Fruit fly (Drosophila melanogaster) whole organism, embryonic: ENCODE data around the gene BCL7-like.

Source experiments
- Aef1 ChIP-seq: fragments of 200-800 bp; sonication (Bioruptor generic); IDR thresholded peaks from 3 replicates; pipeline ENCODE4 v1.3.6; 2022; ENCODE audit warnings: missing biosample characterization, missing genetic modification characterization
- Antp ChIP-seq: fragments of 200-800 bp; sonication (Bioruptor generic); optimal IDR thresholded peaks from 3 replicates; lab custom pipeline; 2016; ENCODE audit warnings: missing biosample characterization, missing genetic modification characterization
- CG10209 ChIP-seq: fragments of 200-800 bp; sonication (Bioruptor generic); optimal IDR thresholded peaks from 3 replicates; lab custom pipeline; 2017; ENCODE audit warnings: missing biosample characterization, mild to moderate bottlenecking, missing genetic modification characterization, missing genetic modification reagents
- CG10267 ChIP-seq: fragments of 200-800 bp; sonication (Bioruptor generic); optimal IDR thresholded peaks from 2 replicates; lab custom pipeline; 2018; ENCODE audit warnings: missing biosample characterization, mild to moderate bottlenecking, missing genetic modification characterization, moderate library complexity
- CG10366 ChIP-seq: fragments of 200-800 bp; sonication (Bioruptor generic); IDR thresholded peaks from 2 replicates; pipeline ENCODE4 v1.3.6; 2022; ENCODE audit warnings: missing biosample characterization, missing genetic modification characterization
- CG15601 ChIP-seq: fragments of 200-800 bp; sonication (Bioruptor generic); optimal IDR thresholded peaks from 3 replicates; lab custom pipeline; 2019; ENCODE audit warnings: missing biosample characterization, mild to moderate bottlenecking, missing genetic modification characterization, moderate library complexity
- CG15696 ChIP-seq: fragments of 200-800 bp; sonication (Bioruptor generic); optimal IDR thresholded peaks from 2 replicates; lab custom pipeline; 2019; ENCODE audit warnings: missing biosample characterization, mild to moderate bottlenecking, missing genetic modification characterization, moderate library complexity
- CG1603 ChIP-seq: fragments of 200-800 bp; sonication (Bioruptor generic); optimal IDR thresholded peaks from 2 replicates; lab custom pipeline; 2019; ENCODE audit warnings: missing biosample characterization, mild to moderate bottlenecking, missing genetic modification characterization, moderate library complexity
- CG18011 ChIP-seq: fragments of 200-800 bp; sonication (Bioruptor generic); optimal IDR thresholded peaks from 2 replicates; lab custom pipeline; 2017; ENCODE audit warnings: missing biosample characterization, missing genetic modification characterization, mild to moderate bottlenecking, moderate library complexity, missing genotype
- CG30431 ChIP-seq: fragments of 200-800 bp; sonication (Bioruptor generic); optimal IDR thresholded peaks from 2 replicates; lab custom pipeline; 2017; ENCODE audit warnings: missing biosample characterization, missing genetic modification characterization
- CG3995 ChIP-seq: fragments of 200-800 bp; sonication (Bioruptor generic); optimal IDR thresholded peaks from 3 replicates; lab custom pipeline; 2016; ENCODE audit warnings: missing biosample characterization, missing genetic modification characterization
- CG4360 ChIP-seq: fragments of 200-800 bp; sonication (Bioruptor generic); IDR thresholded peaks from 2 replicates; pipeline ENCODE4 v1.3.6; 2022; ENCODE audit warnings: missing biosample characterization, missing genetic modification characterization
- CG4730 ChIP-seq: fragments of 200-800 bp; sonication (Bioruptor generic); IDR thresholded peaks from 2 replicates; pipeline ENCODE4 v1.3.6; 2022; ENCODE audit warnings: missing biosample characterization, missing genetic modification characterization
- CG8089 ChIP-seq: fragments of 200-800 bp; sonication (Bioruptor generic); optimal IDR thresholded peaks from 3 replicates; lab custom pipeline; 2016; ENCODE audit warnings: missing biosample characterization, missing genetic modification characterization
- CG9727 ChIP-seq: fragments of 200-800 bp; sonication (Bioruptor generic); optimal IDR thresholded peaks from 3 replicates; lab custom pipeline; 2017; ENCODE audit warnings: missing biosample characterization, mild to moderate bottlenecking, missing genetic modification characterization
- D19A ChIP-seq: fragments of 200-800 bp; optimal IDR thresholded peaks from 3 replicates; lab custom pipeline; 2019; ENCODE audit warnings: missing biosample characterization, mild to moderate bottlenecking, missing genetic modification characterization, moderate library complexity
- Dbx ChIP-seq: fragments of 200-800 bp; sonication (Bioruptor generic); IDR thresholded peaks from 3 replicates; pipeline ENCODE4 v1.3.6; 2022; ENCODE audit warnings: missing biosample characterization, missing genetic modification characterization
- Eip74EF ChIP-seq, 2 experiments: fragments of 200-800 bp in 1 of 2; fragments of >200 bp in 1 of 2; sonication (Bioruptor generic) in 1 of 2; optimal IDR thresholded peaks; 2 replicates each; lab custom pipeline; 2017 to 2019; ENCODE audit warnings: missing biosample characterization in 2 of 2, missing genetic modification characterization in 2 of 2, mild to moderate bottlenecking in 1 of 2, moderate library complexity in 1 of 2
- H2.0 ChIP-seq: fragments of 200-800 bp; sonication (Bioruptor generic); IDR thresholded peaks from 2 replicates; pipeline ENCODE4 v1.3.6; 2022; ENCODE audit warnings: missing biosample characterization, missing genetic modification characterization
- HLH3B ChIP-seq: fragments of 200-800 bp; sonication (Bioruptor generic); IDR thresholded peaks from 2 replicates; pipeline ENCODE4 v1.3.6; 2022; ENCODE audit warnings: missing biosample characterization, missing genetic modification characterization
- HLHmδ ChIP-seq: fragments of 200-800 bp; sonication (Bioruptor generic); optimal IDR thresholded peaks from 2 replicates; lab custom pipeline; 2018; ENCODE audit warnings: missing biosample characterization, mild to moderate bottlenecking, missing genetic modification characterization, moderate library complexity
- Hr3 ChIP-seq: fragments of 200-800 bp; sonication (Bioruptor generic); optimal IDR thresholded peaks from 3 replicates; lab custom pipeline; 2016; ENCODE audit warnings: missing biosample characterization, missing genetic modification characterization
- Med ChIP-seq: fragments of 200-800 bp; sonication (Bioruptor generic); peaks from one replicate; lab custom pipeline; 2016; ENCODE audit warnings: missing biosample characterization, missing genetic modification characterization, mild to moderate bottlenecking, inconsistent platforms, moderate library complexity
- NC2β ChIP-seq: fragments of 200-800 bp; sonication (Bioruptor generic); optimal IDR thresholded peaks from 2 replicates; lab custom pipeline; 2016; ENCODE audit warnings: missing biosample characterization, missing genetic modification characterization
- Vsx1 ChIP-seq: fragments of 200-800 bp; sonication (Bioruptor generic); optimal IDR thresholded peaks from 2 replicates; lab custom pipeline; 2017; ENCODE audit warnings: missing biosample characterization, mild to moderate bottlenecking, missing genetic modification characterization, missing genetic modification reagents
- Xrp1 ChIP-seq: fragments of 200-800 bp; sonication (Bioruptor generic); IDR thresholded peaks from 2 replicates; pipeline ENCODE4 v1.3.6; 2022; ENCODE audit warnings: missing biosample characterization, missing genetic modification characterization
- br ChIP-seq: fragments of >200 bp; optimal IDR thresholded peaks from 2 replicates; lab custom pipeline; 2017
- ci ChIP-seq: fragments of 200-800 bp; sonication (Bioruptor generic); IDR thresholded peaks from 3 replicates; pipeline ENCODE4 v1.3.6; 2022; ENCODE audit warnings: missing biosample characterization, missing genetic modification characterization
- cwo ChIP-seq: fragments of 200-800 bp; sonication (Bioruptor generic); optimal IDR thresholded peaks from 3 replicates; lab custom pipeline; 2017; ENCODE audit warnings: missing biosample characterization, missing genetic modification characterization, mild to moderate bottlenecking, moderate library complexity, missing genetic modification reagents
- da ChIP-seq: fragments of 200-800 bp; sonication (Bioruptor generic); optimal IDR thresholded peaks from 2 replicates; lab custom pipeline; 2016; ENCODE audit warnings: missing biosample characterization, missing genetic modification characterization
- danr ChIP-seq: fragments of 200-800 bp; sonication (Bioruptor generic); IDR thresholded peaks from 2 replicates; pipeline ENCODE4 v1.3.6; 2022; ENCODE audit warnings: missing biosample characterization, missing genetic modification characterization
- exex ChIP-seq: fragments of 200-800 bp; sonication (Bioruptor generic); optimal IDR thresholded peaks from 4 replicates; lab custom pipeline; 2018; ENCODE audit warnings: missing biosample characterization, mild to moderate bottlenecking, missing genetic modification characterization, moderate library complexity
- fd64A ChIP-seq: fragments of 200-800 bp; sonication (Bioruptor generic); optimal IDR thresholded peaks from 3 replicates; lab custom pipeline; 2018; ENCODE audit warnings: missing biosample characterization, mild to moderate bottlenecking, missing genetic modification characterization
- fu2 ChIP-seq: fragments of 200-800 bp; sonication (Bioruptor generic); optimal IDR thresholded peaks from 2 replicates; lab custom pipeline; 2016; ENCODE audit warnings: missing biosample characterization, missing genetic modification characterization
- gce ChIP-seq: fragments of 200-800 bp; sonication (Bioruptor generic); IDR thresholded peaks from 3 replicates; pipeline ENCODE4 v1.3.6; 2022; ENCODE audit warnings: missing biosample characterization, missing genetic modification characterization
- gcm2 ChIP-seq: fragments of 200-800 bp; sonication (Bioruptor generic); optimal IDR thresholded peaks from 2 replicates; lab custom pipeline; 2016; ENCODE audit warnings: missing biosample characterization, missing genetic modification characterization
- gem ChIP-seq: fragments of 200-800 bp; sonication (Bioruptor generic); optimal IDR thresholded peaks from 2 replicates; lab custom pipeline; 2019; ENCODE audit warnings: missing biosample characterization, mild to moderate bottlenecking, missing genetic modification characterization, moderate library complexity
- gsb ChIP-seq: fragments of 200-800 bp; sonication (Bioruptor generic); IDR thresholded peaks from 2 replicates; pipeline ENCODE4 v1.3.6; 2022; ENCODE audit warnings: missing biosample characterization, missing genetic modification characterization
- hth ChIP-seq: fragments of >200 bp; optimal IDR thresholded peaks from 2 replicates; lab custom pipeline; 2017; ENCODE audit warnings: inconsistent platforms
- kay ChIP-seq: fragments of 200-800 bp; sonication (Bioruptor generic); optimal IDR thresholded peaks from 2 replicates; lab custom pipeline; 2016; ENCODE audit warnings: missing biosample characterization, missing genetic modification characterization
- lbe ChIP-seq: fragments of 200-800 bp; sonication (Bioruptor generic); optimal IDR thresholded peaks from 2 replicates; lab custom pipeline; 2016; ENCODE audit warnings: missing biosample characterization, mild to moderate bottlenecking, missing genetic modification characterization
- lilli ChIP-seq: fragments of 200-800 bp; sonication (Bioruptor generic); optimal IDR thresholded peaks from 3 replicates; lab custom pipeline; 2016; ENCODE audit warnings: missing biosample characterization, missing genetic modification characterization
- mam ChIP-seq: fragments of 200-800 bp; sonication (Bioruptor generic); optimal IDR thresholded peaks from 3 replicates; lab custom pipeline; 2016; ENCODE audit warnings: missing biosample characterization, missing genetic modification characterization
- nom ChIP-seq: fragments of 200-800 bp; sonication (Bioruptor generic); optimal IDR thresholded peaks from 2 replicates; lab custom pipeline; 2017; ENCODE audit warnings: missing biosample characterization, missing genetic modification characterization, mild to moderate bottlenecking, moderate library complexity, missing genetic modification reagents
- sd ChIP-seq: fragments of 200-800 bp; sonication (Bioruptor generic); optimal IDR thresholded peaks from 3 replicates; lab custom pipeline; 2018; ENCODE audit warnings: missing biosample characterization, mild to moderate bottlenecking, missing genetic modification characterization, moderate library complexity
- so ChIP-seq: fragments of 200-800 bp; sonication (Bioruptor generic); IDR thresholded peaks from 3 replicates; pipeline ENCODE4 v1.3.6; 2022; ENCODE audit warnings: missing biosample characterization, missing genetic modification characterization
- sob ChIP-seq: fragments of 200-800 bp; sonication (Bioruptor generic); IDR thresholded peaks from 2 replicates; pipeline ENCODE4 v1.3.6; 2022; ENCODE audit warnings: missing biosample characterization, missing genetic modification characterization
- wek ChIP-seq: fragments of 200-800 bp; sonication (Bioruptor generic); optimal IDR thresholded peaks from 3 replicates; lab custom pipeline; 2018; ENCODE audit warnings: missing biosample characterization, mild to moderate bottlenecking, missing genetic modification characterization, moderate library complexity
- zfh2 ChIP-seq: fragments of 200-800 bp; sonication (Bioruptor generic); optimal IDR thresholded peaks from 2 replicates; lab custom pipeline; 2016; ENCODE audit warnings: missing biosample characterization, missing genetic modification characterization

BCL7-like gene

dm6 chrX:9343480-9344477 is 12.7 kb upstream of the BCL7-like start (continued):
- no peak for TF ChIP-seq CG10267 (tag; lab: Kevin White, UChicago)
- peak; percentile 76 for TF ChIP-seq lilli
- TF ChIP-seq Med (GFP tag; lab: Kevin White, UChicago): peak; percentile 97
- TF ChIP-seq CG9727 (GFP tag; lab: Kevin White, UChicago): peak; percentile 31
- TF ChIP-seq CG10209: peak; percentile 59
- no peak for TF ChIP-seq Eip74EF (GFP tag; optimal IDR thresholded peaks at IDR 0.05; lab: Kevin White, UChicago)
- no peak for TF ChIP-seq CG15601
- peak; percentile 76 for TF ChIP-seq ci (GFP tag; lab: Robert Waterston, UW)
- peak; percentile 41 for TF ChIP-seq sob (GFP tag; lab: Robert Waterston, UW)
- peak; percentile 47 for TF ChIP-seq fu2
- peak; percentile 93 for TF ChIP-seq nom (GFP tag; lab: Kevin White, UChicago)
- no peak for TF ChIP-seq Xrp1
- TF ChIP-seq danr (GFP tag; lab: Robert Waterston, UW): peak; percentile 43; the same call in 1 of the 2 replicates
- TF ChIP-seq CG15696 (tag; lab: Kevin White, UChicago): no peak
- peak; percentile 69 for TF ChIP-seq zfh2 (GFP tag; lab: Kevin White, UChicago)
- no peak for TF ChIP-seq HLHmδ
- TF ChIP-seq sd (tag; lab: Kevin White, UChicago): peak; percentile 35
- no peak for TF ChIP-seq exex (tag; lab: Kevin White, UChicago)
- peak; percentile 6 for TF ChIP-seq Hr3 (GFP tag; lab: Kevin White, UChicago)
- peak; percentile 61 for TF ChIP-seq CG1603 (tag; lab: Kevin White, UChicago)
- TF ChIP-seq gcm2 (GFP tag; lab: Kevin White, UChicago): peak; percentile 28
- no peak for TF ChIP-seq CG4360 (GFP tag; lab: Robert Waterston, UW)
- TF ChIP-seq HLH3B: peak; percentile 62
- TF ChIP-seq gem (tag; lab: Kevin White, UChicago): peak; percentile 73
- no peak for TF ChIP-seq Vsx1 (GFP tag; lab: Kevin White, UChicago)
- peak; percentile 80 for TF ChIP-seq mam
- TF ChIP-seq lbe: peak; percentile 89
- peak; percentile 11 for TF ChIP-seq CG30431 (GFP tag; lab: Kevin White, UChicago)
- TF ChIP-seq hth: no peak
- peak; percentile 5 for TF ChIP-seq kay (GFP tag; lab: Kevin White, UChicago)
- TF ChIP-seq fd64A (GFP tag; lab: Kevin White, UChicago): no peak
- peak; percentile 55 for TF ChIP-seq CG4730 (GFP tag; lab: Robert Waterston, UW)
- 0 out of 3 replicates have a peak, but pooled peaks have one; percentile 16 for TF ChIP-seq gce
- peak; percentile 70 for TF ChIP-seq Antp (GFP tag; lab: Kevin White, UChicago)
- peak; percentile 58 for TF ChIP-seq H2.0
- TF ChIP-seq CG3995 (GFP tag; lab: Kevin White, UChicago): peak; percentile 52
- TF ChIP-seq NC2β (GFP tag; lab: Kevin White, UChicago): peak; percentile 14
- TF ChIP-seq gsb: peak; percentile 64
- TF ChIP-seq D19A (tag; lab: Kevin White, UChicago): peak; percentile 36
- peak; percentile 23 for TF ChIP-seq da
- TF ChIP-seq Aef1: peak; percentile 71; the same call in 2 of the 3 replicates
- no peak for TF ChIP-seq wek (GFP tag; lab: Kevin White, UChicago)
- peak; percentile 75 for TF ChIP-seq CG10366 (GFP tag; lab: Robert Waterston, UW)
- TF ChIP-seq CG8089 (GFP tag; lab: Kevin White, UChicago): peak; percentile 15
- peak; percentile 32 for TF ChIP-seq CG18011 (GFP tag; lab: Kevin White, UChicago)
- TF ChIP-seq cwo: peak; percentile 38
- peak; percentile 81 for TF ChIP-seq Dbx
- peak; percentile 74 for TF ChIP-seq so (GFP tag; lab: Robert Waterston, UW)
- TF ChIP-seq br (lab: Kevin White, UChicago): no peak
